Worm (Caenorhabditis elegans) whole organism, late embryonic: Measurements from ENCODE around the gene T26C12.1.
A peak's percentile ranks its signal among the peaks of the same experiment; 100 is the strongest.

Experiments used
- C38D4.7 ChIP-seq: fragments of 200-800 bp; sonication (Bioruptor generic); optimal IDR thresholded peaks from 2 replicates; lab custom pipeline; 2018; ENCODE audit warnings: mild to moderate bottlenecking, missing genetic modification characterization, moderate library complexity, missing compliant biosample characterization
- K02D7.2 ChIP-seq: sonication (generic microtip); optimal IDR thresholded peaks from 2 replicates; lab custom pipeline; 2017; ENCODE audit warnings: mild to moderate bottlenecking, missing genetic modification characterization, missing compliant biosample characterization
- T23F11.4 ChIP-seq: fragments of 200-800 bp; sonication (Bioruptor generic); optimal IDR thresholded peaks from 2 replicates; lab custom pipeline; 2018; ENCODE audit warnings: mild to moderate bottlenecking, missing genetic modification characterization, missing compliant biosample characterization
- ama-1 ChIP-seq: fragments of 150-350 bp; optimal IDR thresholded peaks from 2 replicates; lab custom pipeline; 2014
- ceh-14 ChIP-seq: sonication (generic microtip); optimal IDR thresholded peaks from 2 replicates; lab custom pipeline; 2016; ENCODE audit warnings: missing genotype, missing genetic modification characterization, missing compliant biosample characterization
- ceh-19 ChIP-seq: fragments of 200-800 bp; sonication (Bioruptor generic); optimal IDR thresholded peaks from 2 replicates; lab custom pipeline; 2018; ENCODE audit warnings: mild to moderate bottlenecking, missing genetic modification characterization, missing compliant biosample characterization
- ceh-22 ChIP-seq: sonication (generic microtip); optimal IDR thresholded peaks from 2 replicates; lab custom pipeline; 2017; ENCODE audit warnings: missing biosample characterization, missing genetic modification characterization
- ceh-24 ChIP-seq: sonication (generic microtip); optimal IDR thresholded peaks from 2 replicates; lab custom pipeline; 2016; ENCODE audit warnings: mild to moderate bottlenecking, missing genetic modification characterization, missing compliant biosample characterization
- ceh-31 ChIP-seq: sonication (generic microtip); optimal IDR thresholded peaks from 2 replicates; lab custom pipeline; 2016; ENCODE audit warnings: missing genetic modification characterization, missing compliant biosample characterization
- ceh-45 ChIP-seq: fragments of 200-800 bp; sonication (Bioruptor generic); IDR thresholded peaks from 2 replicates; pipeline ENCODE4 v1.3.6; 2022; ENCODE audit warnings: missing genetic modification reagents, missing genetic modification characterization, missing compliant biosample characterization
- ceh-48 ChIP-seq: sonication (generic microtip); optimal IDR thresholded peaks from 2 replicates; lab custom pipeline; 2016; ENCODE audit warnings: missing genetic modification characterization, inconsistent platforms, missing compliant biosample characterization
- che-1 ChIP-seq: sonication (generic microtip); optimal IDR thresholded peaks from 2 replicates; lab custom pipeline; 2016; ENCODE audit warnings: mild to moderate bottlenecking, missing genetic modification characterization, missing compliant biosample characterization
- dmd-4 ChIP-seq: sonication (generic microtip); optimal IDR thresholded peaks from 2 replicates; lab custom pipeline; 2016; ENCODE audit warnings: borderline replicate concordance, missing genetic modification characterization, missing compliant biosample characterization
- elt-2 ChIP-seq: sonication (generic microtip); optimal IDR thresholded peaks from 2 replicates; lab custom pipeline; 2016; ENCODE audit warnings: missing genetic modification reagents, missing genetic modification characterization, missing compliant biosample characterization
- elt-4 ChIP-seq: sonication (generic microtip); optimal IDR thresholded peaks from 2 replicates; lab custom pipeline; 2016; ENCODE audit warnings: missing genetic modification characterization, missing compliant biosample characterization
- ets-4 ChIP-seq: sonication (generic microtip); optimal IDR thresholded peaks from 2 replicates; lab custom pipeline; 2016; ENCODE audit warnings: missing genetic modification characterization, missing compliant biosample characterization
- fax-1 ChIP-seq: sonication (generic microtip); optimal IDR thresholded peaks from 2 replicates; lab custom pipeline; 2016; ENCODE audit warnings: missing genotype, missing genetic modification characterization, missing compliant biosample characterization
- fkh-6 ChIP-seq: sonication (generic microtip); optimal IDR thresholded peaks from 2 replicates; lab custom pipeline; 2016; ENCODE audit warnings: missing genetic modification characterization, missing compliant biosample characterization
- gmeb-2 ChIP-seq: sonication (generic microtip); optimal IDR thresholded peaks from 2 replicates; lab custom pipeline; 2016; ENCODE audit warnings: missing genetic modification characterization, inconsistent platforms, missing compliant biosample characterization
- hlh-30 ChIP-seq: sonication (generic microtip); optimal IDR thresholded peaks from 2 replicates; lab custom pipeline; 2017; ENCODE audit warnings: antibody characterized with exemption, missing genetic modification characterization, missing compliant biosample characterization; ENCODE audit not compliant: insufficient read depth
- hlh-6 ChIP-seq: sonication (generic microtip); optimal IDR thresholded peaks from 2 replicates; lab custom pipeline; 2016; ENCODE audit warnings: missing genotype, missing genetic modification characterization, missing compliant biosample characterization
- hlh-8 ChIP-seq: sonication (generic microtip); optimal IDR thresholded peaks from 2 replicates; lab custom pipeline; 2016; ENCODE audit warnings: missing genotype, missing genetic modification characterization, missing compliant biosample characterization
- lim-6 ChIP-seq: sonication (generic microtip); optimal IDR thresholded peaks from 2 replicates; lab custom pipeline; 2016; ENCODE audit warnings: missing genetic modification characterization, missing compliant biosample characterization
- lin-11 ChIP-seq: fragments of 200-800 bp; sonication (Bioruptor generic); optimal IDR thresholded peaks from 2 replicates; lab custom pipeline; 2018; ENCODE audit warnings: mild to moderate bottlenecking, missing genetic modification characterization, missing compliant biosample characterization
- madf-2 ChIP-seq: sonication (generic microtip); optimal IDR thresholded peaks from 2 replicates; lab custom pipeline; 2017; ENCODE audit warnings: missing genetic modification characterization, missing compliant biosample characterization
- mec-3 ChIP-seq: sonication (generic microtip); optimal IDR thresholded peaks from 2 replicates; lab custom pipeline; 2016; ENCODE audit warnings: borderline replicate concordance, missing genetic modification characterization, missing compliant biosample characterization
- nfya-1 ChIP-seq: sonication (generic microtip); optimal IDR thresholded peaks from 2 replicates; lab custom pipeline; 2017; ENCODE audit warnings: missing genetic modification characterization, mild to moderate bottlenecking, missing compliant biosample characterization, antibody characterized with exemption, moderate library complexity
- nhr-232 ChIP-seq: sonication (generic microtip); optimal IDR thresholded peaks from 2 replicates; lab custom pipeline; 2016; ENCODE audit warnings: missing genetic modification characterization, missing compliant biosample characterization
- odd-2 ChIP-seq: sonication (generic microtip); optimal IDR thresholded peaks from 2 replicates; lab custom pipeline; 2017; ENCODE audit warnings: antibody characterized with exemption, mild to moderate bottlenecking, missing genetic modification characterization, missing compliant biosample characterization
- pat-9 ChIP-seq: fragments of 200-800 bp; sonication (Bioruptor generic); optimal IDR thresholded peaks from 2 replicates; lab custom pipeline; 2018; ENCODE audit warnings: mild to moderate bottlenecking, missing genetic modification characterization, moderate library complexity, missing compliant biosample characterization
- pax-1 ChIP-seq: fragments of 150-350 bp; optimal IDR thresholded peaks from 2 replicates; lab custom pipeline; 2014; ENCODE audit warnings: missing biosample characterization, missing genetic modification characterization
- pha-2 ChIP-seq: sonication (generic microtip); optimal IDR thresholded peaks from 2 replicates; lab custom pipeline; 2017; ENCODE audit warnings: mild to moderate bottlenecking, missing genetic modification characterization, missing compliant biosample characterization
- pha-4 ChIP-seq: fragments of 150-350 bp; optimal IDR thresholded peaks from 2 replicates; lab custom pipeline; 2018; ENCODE audit warnings: missing biosample characterization, missing genetic modification reagents, missing genetic modification characterization
- ref-2 ChIP-seq: sonication (generic microtip); optimal IDR thresholded peaks from 2 replicates; lab custom pipeline; 2016; ENCODE audit warnings: missing genetic modification characterization, missing compliant biosample characterization
- sox-2 ChIP-seq: fragments of 200-800 bp; sonication (Bioruptor generic); IDR thresholded peaks from 2 replicates; pipeline ENCODE4 v1.3.6; 2022; ENCODE audit warnings: missing genetic modification reagents, missing genetic modification characterization, missing compliant biosample characterization
- unc-3 ChIP-seq, 2 experiments: fragments of 200-800 bp in 1 of 2; sonication (Bioruptor generic) in 1 of 2; sonication (generic microtip) in 1 of 2; conservative IDR thresholded peaks in 1 of 2; optimal IDR thresholded peaks in 1 of 2; 2 replicates each; pipeline versions ENCODE4 v1.3.6 to Lab custom; 2016 to 2022; ENCODE audit warnings: missing compliant biosample characterization in 2 of 2, missing genetic modification characterization in 2 of 2, missing genetic modification reagents in 1 of 2
- unc-42 ChIP-seq: sonication (generic microtip); optimal IDR thresholded peaks from 2 replicates; lab custom pipeline; 2016; ENCODE audit warnings: missing genotype, missing genetic modification characterization, missing compliant biosample characterization
- unc-55 ChIP-seq: sonication (generic microtip); optimal IDR thresholded peaks from 2 replicates; lab custom pipeline; 2017; ENCODE audit warnings: missing biosample characterization, missing genetic modification reagents, missing genetic modification characterization
- unc-86 ChIP-seq: sonication (generic microtip); optimal IDR thresholded peaks from 2 replicates; lab custom pipeline; 2016; ENCODE audit warnings: missing genetic modification characterization, missing compliant biosample characterization
- zip-5 ChIP-seq: sonication (generic microtip); optimal IDR thresholded peaks from 2 replicates; lab custom pipeline; 2016; ENCODE audit warnings: missing genetic modification characterization, missing compliant biosample characterization
- ztf-16 ChIP-seq: sonication (generic microtip); optimal IDR thresholded peaks from 2 replicates; lab custom pipeline; 2017; ENCODE audit warnings: missing genetic modification characterization, missing compliant biosample characterization

The T26C12.1 gene

DNA sequence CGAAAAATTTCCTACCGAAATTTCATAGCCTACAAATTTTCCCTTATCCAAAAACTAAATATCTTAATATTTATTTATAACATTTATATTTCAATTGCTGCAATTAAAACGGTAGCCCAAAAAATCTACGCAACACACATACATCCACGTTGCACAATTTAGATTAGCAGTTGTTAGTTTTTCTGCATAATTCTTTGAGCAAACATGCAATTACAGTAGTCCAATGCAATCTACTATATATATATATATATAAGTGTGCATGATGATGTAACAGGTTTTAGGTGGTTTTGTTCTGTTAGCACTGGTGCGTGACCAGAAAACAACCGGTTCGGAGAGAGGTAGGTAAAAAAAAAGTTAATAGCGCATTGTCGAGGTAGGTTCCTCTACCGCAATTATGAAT is 12.6 kb downstream of the T26C12.1 start:
- TF ChIP-seq madf-2 (tag; lab: Kevin White, UChicago) = no peak
- TF ChIP-seq ceh-19 = no peak
- no peak for TF ChIP-seq pax-1
- TF ChIP-seq pha-2 (tag; lab: Kevin White, UChicago) = no peak
- no peak for TF ChIP-seq ref-2 (tag; lab: Kevin White, UChicago)
- no peak for TF ChIP-seq ceh-48 (tag; lab: Kevin White, UChicago)
- TF ChIP-seq ceh-31 (tag; lab: Kevin White, UChicago) = no peak
- no peak for TF ChIP-seq elt-2 (tag; lab: Kevin White, UChicago)
- no peak for TF ChIP-seq zip-5 (tag; lab: Kevin White, UChicago)
- TF ChIP-seq ceh-24 (tag; lab: Kevin White, UChicago) = no peak
- TF ChIP-seq, all 69 proteins: peak for 0

DNA sequence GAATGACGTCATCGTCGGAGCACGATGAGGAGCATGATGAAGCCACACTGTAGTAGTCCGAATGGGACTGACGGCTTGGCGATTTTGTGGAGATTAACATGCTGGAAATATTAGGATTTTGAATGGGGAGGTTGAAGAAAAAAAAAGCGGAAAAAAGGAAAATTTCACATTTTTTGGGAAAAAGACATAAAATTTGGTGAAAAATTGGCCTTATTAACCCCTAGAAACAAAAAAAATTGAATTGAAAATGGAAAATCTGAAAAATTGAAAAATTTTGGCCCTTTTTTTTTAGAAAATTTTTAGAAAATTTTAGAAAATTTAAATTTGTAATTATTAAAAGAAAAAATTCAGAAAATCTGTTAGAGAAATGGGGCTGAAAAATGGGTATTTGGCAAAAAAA is 14.6 kb downstream of the T26C12.1 start, which contains the start of gene T26C12.3:
Gene T26C12.3, minus strand, starts transcription at position 101 of the 400 bp plus-strand sequence.
- TF ChIP-seq pha-2 (tag; lab: Kevin White, UChicago) (no peak), che-1 (no peak), pax-1 (no peak), nhr-232 (tag; lab: Kevin White, UChicago) (no peak), gmeb-2 (tag; lab: Kevin White, UChicago) (no peak), mec-3 (tag; lab: Kevin White, UChicago) (no peak), pha-4 (tag; lab: Kevin White, UChicago) (no peak), dmd-4 (tag; lab: Kevin White, UChicago) (no peak), hlh-30 (tag; lab: Kevin White, UChicago) (no peak), T23F11.4 (GFP tag; lab: Kevin White, UChicago) (no peak), elt-4 (tag; lab: Kevin White, UChicago) (no peak), lin-11 (tag; lab: Kevin White, UChicago) (no peak), unc-42 (tag; lab: Kevin White, UChicago) (no peak), ref-2 (tag; lab: Kevin White, UChicago) (no peak)

DNA sequence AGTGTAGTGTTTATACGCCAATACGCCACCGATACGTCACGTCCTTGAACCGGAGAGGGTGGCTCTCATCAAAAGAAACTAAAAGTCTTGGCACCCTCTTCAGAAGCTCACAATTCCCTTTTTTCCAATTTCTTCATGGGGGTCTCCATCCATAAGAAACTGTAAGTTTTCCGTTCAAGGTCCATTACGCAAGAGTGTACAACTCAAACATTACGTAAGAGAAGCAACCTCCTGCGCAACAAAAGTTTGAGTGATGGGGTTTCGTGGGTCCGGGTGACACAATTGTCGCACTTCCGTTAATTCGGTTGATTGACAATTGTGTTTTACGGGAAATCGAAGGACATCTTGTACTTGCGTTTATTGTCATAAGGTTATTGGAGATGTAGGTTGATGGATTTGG is 20.1 kb downstream of the T26C12.1 start:
- TF ChIP-seq ref-2 (tag; lab: Kevin White, UChicago) (peak; percentile 21), C38D4.7 (GFP tag; lab: Kevin White, UChicago) (no peak), unc-86 (tag; lab: Kevin White, UChicago) (no peak), K02D7.2 (tag; lab: Kevin White, UChicago) (no peak), unc-55 (GFP tag; lab: Kevin White, UChicago) (peak; percentile 62), ama-1 (lab: Kevin White, UChicago) (no peak)

DNA sequence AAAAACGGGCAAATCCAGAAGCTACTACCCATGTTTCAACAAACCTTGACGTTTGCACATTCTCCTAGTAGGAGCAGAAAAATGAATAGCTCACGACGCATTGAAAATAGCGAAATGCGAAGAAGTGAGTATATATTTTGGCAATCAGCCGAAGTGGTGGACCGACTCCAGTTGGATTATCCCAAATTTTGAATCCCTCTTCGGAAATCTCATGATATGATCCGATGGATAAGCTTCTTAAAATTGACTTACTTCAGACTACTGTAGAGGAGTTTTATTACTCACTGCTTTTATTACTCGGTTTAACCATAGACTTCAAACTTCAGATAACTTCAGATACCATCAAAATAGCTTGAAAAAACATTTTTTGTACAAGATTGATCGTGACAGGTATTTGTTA is 30.5 kb downstream of the T26C12.1 start, which contains the start of gene gcy-23:
Gene gcy-23, minus strand, starts transcription at position 101 of the 400 bp plus-strand sequence.
- TF ChIP-seq ztf-16 (no peak), ets-4 (tag; lab: Kevin White, UChicago) (no peak), fax-1 (tag; lab: Kevin White, UChicago) (no peak), sox-2 (GFP tag; lab: Robert Waterston, UW) (no peak), nfya-1 (tag; lab: Kevin White, UChicago) (no peak), fkh-6 (tag; lab: Kevin White, UChicago) (no peak), unc-3 (GFP tag; conservative IDR thresholded peaks at IDR 0.05; lab: Robert Waterston, UW) (no peak), unc-3 (tag; optimal IDR thresholded peaks at IDR 0.05; lab: Kevin White, UChicago) (no peak), ceh-14 (tag; lab: Kevin White, UChicago) (no peak), odd-2 (tag; lab: Kevin White, UChicago) (no peak), ceh-48 (tag; lab: Kevin White, UChicago) (no peak), dmd-4 (tag; lab: Kevin White, UChicago) (no peak), pat-9 (no peak), lin-11 (tag; lab: Kevin White, UChicago) (no peak), hlh-8 (tag; lab: Kevin White, UChicago) (no peak), hlh-6 (tag; lab: Kevin White, UChicago) (no peak), ceh-24 (tag; lab: Kevin White, UChicago) (no peak), ceh-45 (no peak), ceh-22 (tag; lab: Kevin White, UChicago) (no peak), zip-5 (tag; lab: Kevin White, UChicago) (no peak), lim-6 (tag; lab: Kevin White, UChicago) (no peak)
- TF ChIP-seq, all 69 proteins: peak for 0
